Fruit fly (Drosophila melanogaster) whole organism, embryonic: ENCODE measurements around the gene Bx42.

ENCODE experiments used
- Bgb ChIP-seq: fragments of 200-800 bp; sonication (Bioruptor generic); IDR thresholded peaks from 2 replicates; pipeline ENCODE4 v1.3.6; 2022; ENCODE audit warnings: missing biosample characterization, missing genetic modification characterization; ENCODE audit not compliant: partially characterized antibody
- CG10979 ChIP-seq: fragments of 200-800 bp; sonication (Bioruptor generic); optimal IDR thresholded peaks from 2 replicates; lab custom pipeline; 2018; ENCODE audit warnings: missing biosample characterization, mild to moderate bottlenecking, missing genetic modification characterization, moderate library complexity
- CG11456 ChIP-seq: fragments of 200-800 bp; sonication (Bioruptor generic); IDR thresholded peaks from 3 replicates; pipeline ENCODE4 v1.3.6; 2022; ENCODE audit warnings: missing biosample characterization, missing genetic modification characterization
- CG13287 ChIP-seq: fragments of 200-800 bp; sonication (Bioruptor generic); IDR thresholded peaks from 2 replicates; pipeline ENCODE4 v1.3.6; 2022; ENCODE audit warnings: missing biosample characterization, missing genetic modification characterization; ENCODE audit not compliant: partially characterized antibody
- CG14710 ChIP-seq: fragments of 200-800 bp; sonication (Bioruptor generic); optimal IDR thresholded peaks from 3 replicates; lab custom pipeline; 2019; ENCODE audit warnings: missing biosample characterization, mild to moderate bottlenecking, missing genetic modification characterization, moderate library complexity
- CG16863 ChIP-seq: fragments of 200-800 bp; sonication (Bioruptor generic); optimal IDR thresholded peaks from 3 replicates; lab custom pipeline; 2016; ENCODE audit warnings: missing biosample characterization, missing genetic modification characterization
- CG17385 ChIP-seq: fragments of 200-800 bp; sonication (Bioruptor generic); optimal IDR thresholded peaks from 3 replicates; lab custom pipeline; 2018; ENCODE audit warnings: missing biosample characterization, mild to moderate bottlenecking, missing genetic modification characterization
- CG1792 ChIP-seq: fragments of 200-800 bp; sonication (Bioruptor generic); optimal IDR thresholded peaks from 2 replicates; lab custom pipeline; 2016; ENCODE audit warnings: missing biosample characterization, missing genetic modification characterization
- CG2129 ChIP-seq: fragments of 200-800 bp; sonication (Bioruptor generic); IDR thresholded peaks from 2 replicates; pipeline ENCODE4 v1.3.6; 2022; ENCODE audit warnings: missing biosample characterization, missing genetic modification characterization; ENCODE audit not compliant: partially characterized antibody
- CG2712 ChIP-seq: fragments of 200-800 bp; optimal IDR thresholded peaks from 3 replicates; lab custom pipeline; 2019; ENCODE audit warnings: missing biosample characterization, mild to moderate bottlenecking, missing genetic modification characterization, moderate library complexity
- CG6272 ChIP-seq: fragments of 200-800 bp; sonication (Bioruptor generic); IDR thresholded peaks from 2 replicates; pipeline ENCODE4 v1.3.6; 2022; ENCODE audit warnings: missing biosample characterization, missing genetic modification characterization
- CG7372 ChIP-seq: fragments of 200-800 bp; sonication (Bioruptor generic); IDR thresholded peaks from 2 replicates; pipeline ENCODE4 v1.3.6; 2022; ENCODE audit warnings: missing biosample characterization, missing genetic modification characterization
- CG7963 ChIP-seq: fragments of 200-800 bp; sonication (Bioruptor generic); IDR thresholded peaks from 3 replicates; pipeline ENCODE4 v1.3.6; 2022; ENCODE audit warnings: missing biosample characterization, missing genetic modification characterization; ENCODE audit not compliant: partially characterized antibody
- CG8478 ChIP-seq: fragments of >200 bp; optimal IDR thresholded peaks from 2 replicates; lab custom pipeline; 2018
- CG9932 ChIP-seq: fragments of 200-800 bp; sonication (Bioruptor generic); IDR thresholded peaks from 2 replicates; pipeline ENCODE4 v1.3.6; 2022; ENCODE audit warnings: missing biosample characterization, missing genetic modification characterization
- Dek ChIP-seq: fragments of 200-800 bp; sonication (Bioruptor generic); optimal IDR thresholded peaks from 3 replicates; lab custom pipeline; 2019; ENCODE audit warnings: missing biosample characterization, mild to moderate bottlenecking, missing genetic modification characterization, moderate library complexity
- Dll ChIP-seq: fragments of 200-800 bp; sonication (Bioruptor generic); IDR thresholded peaks from 4 replicates; pipeline ENCODE4 v1.3.6; 2022; ENCODE audit warnings: missing biosample characterization, missing genetic modification characterization; ENCODE audit not compliant: partially characterized antibody
- Dp ChIP-seq: fragments of 200-800 bp; sonication (Bioruptor generic); optimal IDR thresholded peaks from 2 replicates; lab custom pipeline; 2018; ENCODE audit warnings: missing biosample characterization, mild to moderate bottlenecking, missing genetic modification characterization, moderate library complexity
- Elba2 ChIP-seq: fragments of 200-800 bp; sonication (Bioruptor generic); optimal IDR thresholded peaks from 3 replicates; lab custom pipeline; 2016; ENCODE audit warnings: missing biosample characterization, missing genetic modification characterization
- Fer2 ChIP-seq: fragments of 200-800 bp; sonication (Bioruptor generic); optimal IDR thresholded peaks from 2 replicates; lab custom pipeline; 2018; ENCODE audit warnings: missing biosample characterization, mild to moderate bottlenecking, missing genetic modification characterization, moderate library complexity
- MBD-R2 ChIP-seq: fragments of 200-800 bp; sonication (Bioruptor generic); IDR thresholded peaks from 2 replicates; pipeline ENCODE4 v1.3.6; 2022; ENCODE audit warnings: missing biosample characterization, missing genetic modification characterization
- MESR4 ChIP-seq: fragments of 200-800 bp; sonication (Bioruptor generic); optimal IDR thresholded peaks from 2 replicates; lab custom pipeline; 2018; ENCODE audit warnings: missing biosample characterization, mild to moderate bottlenecking, missing genetic modification characterization, moderate library complexity
- Pdp1 ChIP-seq, 2 experiments: fragments of 200-800 bp; sonication (Bioruptor generic); optimal IDR thresholded peaks; 3 replicates each; lab custom pipeline; 2016; ENCODE audit warnings: missing biosample characterization in 2 of 2, missing genetic modification characterization in 2 of 2, mild to moderate bottlenecking in 1 of 2, moderate library complexity in 1 of 2
- Scr ChIP-seq: fragments of 200-800 bp; sonication (Bioruptor generic); IDR thresholded peaks from 2 replicates; pipeline ENCODE4 v1.3.6; 2022; ENCODE audit warnings: missing biosample characterization, missing genetic modification characterization; ENCODE audit not compliant: partially characterized antibody
- Spps ChIP-seq: fragments of 200-800 bp; sonication (Bioruptor generic); optimal IDR thresholded peaks from 2 replicates; lab custom pipeline; 2018; ENCODE audit warnings: missing biosample characterization, mild to moderate bottlenecking, missing genetic modification characterization
- Usf ChIP-seq: fragments of 200-800 bp; sonication (Bioruptor generic); optimal IDR thresholded peaks from 2 replicates; lab custom pipeline; 2017; ENCODE audit warnings: missing genotype, missing biosample characterization, missing genetic modification characterization
- amos ChIP-seq: fragments of 200-800 bp; sonication (Bioruptor generic); IDR thresholded peaks from 2 replicates; pipeline ENCODE4 v1.3.6; 2022; ENCODE audit warnings: missing biosample characterization, missing genetic modification characterization; ENCODE audit not compliant: partially characterized antibody
- ase ChIP-seq: fragments of 200-800 bp; sonication (Bioruptor generic); IDR thresholded peaks from 3 replicates; pipeline ENCODE4 v1.3.6; 2022; ENCODE audit warnings: missing biosample characterization, missing genetic modification characterization
- croc ChIP-seq: fragments of 200-800 bp; sonication (Bioruptor generic); conservative IDR thresholded peaks from 3 replicates; pipeline ENCODE4 v1.3.6; 2022; ENCODE audit warnings: missing biosample characterization, missing genetic modification characterization
- ewg ChIP-seq: fragments of 200-800 bp; sonication (Bioruptor generic); optimal IDR thresholded peaks from 3 replicates; lab custom pipeline; 2017; ENCODE audit warnings: mild to moderate bottlenecking, missing biosample characterization, missing genetic modification reagents, missing genetic modification characterization
- fd64A ChIP-seq: fragments of 200-800 bp; sonication (Bioruptor generic); optimal IDR thresholded peaks from 3 replicates; lab custom pipeline; 2018; ENCODE audit warnings: missing biosample characterization, mild to moderate bottlenecking, missing genetic modification characterization
- grau ChIP-seq: fragments of 200-800 bp; optimal IDR thresholded peaks from 3 replicates; lab custom pipeline; 2019; ENCODE audit warnings: missing biosample characterization, mild to moderate bottlenecking, missing genetic modification characterization, moderate library complexity
- knrl ChIP-seq: fragments of 200-800 bp; sonication (Bioruptor generic); IDR thresholded peaks from 3 replicates; pipeline ENCODE4 v1.3.6; 2022; ENCODE audit warnings: missing biosample characterization, missing genetic modification characterization; ENCODE audit not compliant: partially characterized antibody
- nerfin-2 ChIP-seq: fragments of 200-800 bp; sonication (Bioruptor generic); IDR thresholded peaks from 2 replicates; pipeline ENCODE4 v1.3.6; 2022; ENCODE audit warnings: missing biosample characterization, missing genetic modification characterization; ENCODE audit not compliant: partially characterized antibody
- odd ChIP-seq: fragments of 200-800 bp; sonication (Bioruptor generic); optimal IDR thresholded peaks from 2 replicates; lab custom pipeline; 2017; ENCODE audit warnings: missing biosample characterization, mild to moderate bottlenecking, missing genetic modification characterization
- prd ChIP-seq, 3 experiments: fragments of >200 bp in 2 of 3; fragments of 200-800 bp in 1 of 3; sonication (Bioruptor generic) in 1 of 3; optimal IDR thresholded peaks in 2 of 3; IDR thresholded peaks in 1 of 3; 2 replicates in 2 of 3; 3 replicates in 1 of 3; pipeline versions ENCODE4 v1.3.6 to Lab custom; 2017 to 2022; ENCODE audit warnings: missing biosample characterization in 1 of 3, missing genetic modification characterization in 1 of 3
- pzg ChIP-seq: fragments of 200-800 bp; sonication (Bioruptor generic); optimal IDR thresholded peaks from 3 replicates; lab custom pipeline; 2018; ENCODE audit warnings: missing biosample characterization, mild to moderate bottlenecking, missing genetic modification characterization, moderate library complexity
- rib ChIP-seq: fragments of 200-800 bp; sonication (Bioruptor generic); IDR thresholded peaks from 2 replicates; pipeline ENCODE4 v1.3.6; 2022; ENCODE audit warnings: missing biosample characterization, missing genetic modification characterization
- salm ChIP-seq: fragments of 200-800 bp; sonication (Bioruptor generic); optimal IDR thresholded peaks from 2 replicates; lab custom pipeline; 2018; ENCODE audit warnings: missing biosample characterization, mild to moderate bottlenecking, missing genetic modification characterization
- sens ChIP-seq: fragments of 200-800 bp; sonication (Bioruptor generic); peaks from one replicate; lab custom pipeline; 2016; ENCODE audit warnings: missing biosample characterization, missing genetic modification characterization
- sima ChIP-seq: fragments of 200-800 bp; sonication (Bioruptor generic); optimal IDR thresholded peaks from 2 replicates; lab custom pipeline; 2016; ENCODE audit warnings: missing biosample characterization, missing genetic modification characterization
- sna ChIP-seq: fragments of 200-800 bp; sonication (Bioruptor generic); IDR thresholded peaks from 2 replicates; pipeline ENCODE4 v1.3.6; 2022; ENCODE audit warnings: missing biosample characterization, missing genetic modification characterization; ENCODE audit not compliant: partially characterized antibody
- stwl ChIP-seq: fragments of 200-800 bp; sonication (Bioruptor generic); optimal IDR thresholded peaks from 3 replicates; lab custom pipeline; 2018; ENCODE audit warnings: missing biosample characterization, mild to moderate bottlenecking, missing genetic modification characterization, moderate library complexity
- tna ChIP-seq: fragments of 200-800 bp; sonication (Bioruptor generic); IDR thresholded peaks from 2 replicates; pipeline ENCODE4 v1.3.6; 2022; ENCODE audit warnings: missing biosample characterization, missing genetic modification characterization; ENCODE audit not compliant: partially characterized antibody
- trem ChIP-seq: fragments of 200-800 bp; optimal IDR thresholded peaks from 3 replicates; lab custom pipeline; 2019; ENCODE audit warnings: missing biosample characterization, mild to moderate bottlenecking, missing genetic modification characterization, moderate library complexity
- ttk ChIP-seq: fragments of 200-800 bp; sonication (Bioruptor generic); IDR thresholded peaks from 2 replicates; pipeline ENCODE4 v2.1.2; 2022; ENCODE audit warnings: missing biosample characterization, missing genetic modification characterization
- vfl ChIP-seq: fragments of 200-800 bp; sonication (Bioruptor generic); optimal IDR thresholded peaks from 2 replicates; lab custom pipeline; 2016; ENCODE audit warnings: missing biosample characterization, missing genetic modification characterization
- zen2 ChIP-seq: fragments of 200-800 bp; sonication (Bioruptor generic); IDR thresholded peaks from 3 replicates; pipeline ENCODE4 v1.3.6; 2022; ENCODE audit warnings: missing biosample characterization, missing genetic modification characterization; ENCODE audit not compliant: partially characterized antibody

Bx42 gene

dm6 chrX:9085726-9086125, 20.7 kb downstream of the Bx42 start, which contains the start of gene CG32708 (continued):
- TF ChIP-seq CG16863 (GFP tag; lab: Kevin White, UChicago) (no peak), salm (no peak), CG6272 (GFP tag; lab: Robert Waterston, UW) (no peak), Fer2 (tag; lab: Kevin White, UChicago) (no peak), MBD-R2 (GFP tag; lab: Robert Waterston, UW) (peak; percentile 65), prd (optimal IDR thresholded peaks at IDR 0.05; lab: Kevin White, UChicago) (no peak), prd (GFP tag; IDR thresholded peaks at IDR 0.05; lab: Robert Waterston, UW) (no peak), CG9932 (peak; percentile 46; the same call in 1 of the 2 replicates), CG17385 (GFP tag; lab: Kevin White, UChicago) (no peak), CG1792 (no peak), sna (GFP tag; lab: Robert Waterston, UW) (peak; percentile 66), vfl (GFP tag; lab: Kevin White, UChicago) (no peak), tna (GFP tag; lab: Robert Waterston, UW) (0 out of 2 replicates have a peak, but pooled peaks have one; percentile 48), rib (GFP tag; lab: Robert Waterston, UW) (no peak), CG14710 (tag; lab: Kevin White, UChicago) (peak; percentile 2), ase (GFP tag; lab: Robert Waterston, UW) (0 out of 3 replicates have a peak, but pooled peaks have one; percentile 7), Pdp1 (GFP tag; optimal IDR thresholded peaks at IDR 0.05; lab: Kevin White, UChicago) (peak in 1 of 2 experiments; percentile 28), knrl (GFP tag; lab: Robert Waterston, UW) (peak; percentile 61; the same call in 2 of the 3 replicates), sima (GFP tag; lab: Kevin White, UChicago) (no peak), Dp (GFP tag; lab: Kevin White, UChicago) (peak; percentile 39), CG8478 (no peak), CG11456 (no peak), grau (tag; lab: Kevin White, UChicago) (no peak), MESR4 (GFP tag; lab: Kevin White, UChicago) (peak; percentile 4), Dek (tag; lab: Kevin White, UChicago) (no peak), amos (peak; percentile 76), stwl (tag; lab: Kevin White, UChicago) (peak; percentile 57), ewg (no peak), Spps (no peak), CG13287 (GFP tag; lab: Robert Waterston, UW) (peak; percentile 83), CG7372 (GFP tag; lab: Robert Waterston, UW) (no peak), odd (GFP tag; lab: Kevin White, UChicago) (no peak), nerfin-2 (GFP tag; lab: Robert Waterston, UW) (peak; percentile 59; the same call in 1 of the 2 replicates), Scr (GFP tag; lab: Robert Waterston, UW) (peak; percentile 70), sens (peak; percentile 80), Dll (GFP tag; lab: Robert Waterston, UW) (peak; percentile 75), zen2 (peak; percentile 66; the same call in 2 of the 3 replicates), CG2712 (tag; lab: Kevin White, UChicago) (peak; percentile 4), ttk (GFP tag; lab: Robert Waterston, UW) (no peak), Usf (GFP tag; lab: Kevin White, UChicago) (no peak), CG10979 (no peak), trem (peak; percentile 20), Elba2 (GFP tag; lab: Kevin White, UChicago) (no peak), pzg (peak; percentile 59), croc (GFP tag; lab: Robert Waterston, UW) (no peak), CG7963 (GFP tag; lab: Robert Waterston, UW) (peak; percentile 63; the same call in 2 of the 3 replicates), CG2129 (peak; percentile 32; the same call in 1 of the 2 replicates), fd64A (no peak), Bgb (GFP tag; lab: Robert Waterston, UW) (peak; percentile 75)
